Fruit fly (Drosophila melanogaster) whole organism, pupa: ENCODE measurements around the gene CG31457.

Experiments used
- CG10348 ChIP-seq: fragments of 200-800 bp; sonication (Bioruptor generic); IDR thresholded peaks from 2 replicates; pipeline ENCODE4 v1.3.6; 2022; ENCODE audit warnings: missing biosample characterization, missing genetic modification characterization
- CG12605 ChIP-seq: fragments of 200-800 bp; sonication (Bioruptor generic); IDR thresholded peaks from 2 replicates; pipeline ENCODE4 v1.3.6; 2022; ENCODE audit warnings: missing biosample characterization, missing genetic modification characterization
- CG13204 ChIP-seq: fragments of 200-800 bp; sonication (Bioruptor generic); optimal IDR thresholded peaks from 2 replicates; lab custom pipeline; 2018; ENCODE audit warnings: missing biosample characterization, mild to moderate bottlenecking, missing genetic modification characterization, moderate library complexity
- CG14655 ChIP-seq: fragments of 200-800 bp; sonication (Bioruptor generic); optimal IDR thresholded peaks from 3 replicates; lab custom pipeline; 2017; ENCODE audit warnings: mild to moderate bottlenecking, missing biosample characterization, missing genetic modification reagents, missing genetic modification characterization
- CG15710 ChIP-seq: fragments of 200-800 bp; sonication (Bioruptor generic); optimal IDR thresholded peaks from 2 replicates; lab custom pipeline; 2018; ENCODE audit warnings: missing biosample characterization, mild to moderate bottlenecking, missing genetic modification characterization, moderate library complexity
- CG17806 ChIP-seq: fragments of 200-800 bp; sonication (Bioruptor generic); optimal IDR thresholded peaks from 2 replicates; lab custom pipeline; 2018; ENCODE audit warnings: missing biosample characterization, mild to moderate bottlenecking, missing genetic modification characterization, moderate library complexity
- CG32121 ChIP-seq: fragments of 200-800 bp; sonication (Bioruptor generic); IDR thresholded peaks from 2 replicates; pipeline ENCODE4 v1.3.6; 2022; ENCODE audit warnings: missing biosample characterization, missing genetic modification characterization
- CG34367 ChIP-seq: fragments of 200-800 bp; sonication (Bioruptor generic); optimal IDR thresholded peaks from 2 replicates; lab custom pipeline; 2018; ENCODE audit warnings: missing biosample characterization, mild to moderate bottlenecking, missing genetic modification characterization
- CG4496 ChIP-seq: fragments of 200-800 bp; sonication (Bioruptor generic); IDR thresholded peaks from 3 replicates; pipeline ENCODE4 v1.3.6; 2022; ENCODE audit warnings: missing biosample characterization, missing genetic modification characterization
- CG8159 ChIP-seq: fragments of 200-800 bp; sonication (Bioruptor generic); optimal IDR thresholded peaks from 3 replicates; lab custom pipeline; 2018; ENCODE audit warnings: missing biosample characterization, mild to moderate bottlenecking, missing genetic modification characterization, moderate library complexity
- CG8301 ChIP-seq: fragments of 200-800 bp; sonication (Bioruptor generic); optimal IDR thresholded peaks from 2 replicates; lab custom pipeline; 2018; ENCODE audit warnings: missing biosample characterization, mild to moderate bottlenecking, missing genetic modification characterization
- CG9948 ChIP-seq: fragments of 200-800 bp; sonication (Bioruptor generic); optimal IDR thresholded peaks from 2 replicates; lab custom pipeline; 2018; ENCODE audit warnings: missing biosample characterization, mild to moderate bottlenecking, missing genetic modification characterization, moderate library complexity
- D1 ChIP-seq: fragments of 200-800 bp; sonication (Bioruptor generic); optimal IDR thresholded peaks from 2 replicates; lab custom pipeline; 2018; ENCODE audit warnings: missing biosample characterization, mild to moderate bottlenecking, missing genetic modification characterization, moderate library complexity
- EcR ChIP-seq: fragments of 200-800 bp; sonication (Bioruptor generic); optimal IDR thresholded peaks from 3 replicates; lab custom pipeline; 2019; ENCODE audit warnings: missing biosample characterization, missing genetic modification characterization, mild to moderate bottlenecking, moderate library complexity, missing genetic modification reagents
- Ets98B ChIP-seq: fragments of 200-800 bp; sonication (Bioruptor generic); IDR thresholded peaks from 2 replicates; pipeline ENCODE4 v1.3.6; 2022; ENCODE audit warnings: missing biosample characterization, missing genetic modification characterization
- Pif1A ChIP-seq: fragments of 200-800 bp; sonication (Bioruptor generic); optimal IDR thresholded peaks from 3 replicates; lab custom pipeline; 2016; ENCODE audit warnings: missing biosample characterization, missing genetic modification characterization
- Pif1B ChIP-seq: fragments of 200-800 bp; sonication (Bioruptor generic); optimal IDR thresholded peaks from 3 replicates; lab custom pipeline; 2016; ENCODE audit warnings: missing biosample characterization, missing genetic modification characterization
- Snoo ChIP-seq: fragments of 200-800 bp; sonication (Bioruptor generic); optimal IDR thresholded peaks from 3 replicates; lab custom pipeline; 2017; ENCODE audit warnings: missing biosample characterization, mild to moderate bottlenecking, missing genetic modification characterization, inconsistent platforms
- fd96Ca ChIP-seq: fragments of 200-800 bp; sonication (Bioruptor generic); IDR thresholded peaks from 3 replicates; pipeline ENCODE4 v1.3.6; 2022; ENCODE audit warnings: missing biosample characterization, missing genetic modification characterization
- gl ChIP-seq: fragments of 200-800 bp; sonication (Bioruptor generic); optimal IDR thresholded peaks from 2 replicates; lab custom pipeline; 2018; ENCODE audit warnings: missing biosample characterization, mild to moderate bottlenecking, missing genetic modification characterization
- rn ChIP-seq: fragments of 200-800 bp; sonication (Bioruptor generic); IDR thresholded peaks from 2 replicates; pipeline ENCODE4 v1.3.6; 2022; ENCODE audit warnings: missing biosample characterization, missing genetic modification characterization

The CG31457 gene

DNA sequence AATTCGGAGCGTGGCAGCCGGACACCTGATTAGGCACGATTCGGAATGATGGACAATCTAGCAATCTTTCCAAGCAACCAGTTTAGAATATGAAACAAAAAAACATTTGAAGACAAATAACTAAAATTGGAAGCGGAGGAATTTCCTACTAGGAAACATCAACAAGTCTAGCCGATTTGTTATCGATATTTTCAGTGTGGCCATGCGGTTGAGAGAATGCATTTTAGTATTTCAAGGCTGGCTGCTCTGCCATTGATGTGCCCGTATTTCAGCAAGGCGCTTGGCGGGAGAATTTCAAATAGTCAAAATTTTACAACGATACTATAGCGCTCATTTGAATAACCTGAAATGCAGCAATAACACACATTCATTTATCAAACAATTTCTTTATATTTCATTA is at the start of gene CG31457:
CG31457 (minus strand) TSS at position 186 of the 400 bp plus-strand sequence.
- TF ChIP-seq CG9948, result no peak
- TF ChIP-seq D1, result no peak
- no peak for TF ChIP-seq Pif1B (GFP tag; lab: Kevin White, UChicago)
- no peak for TF ChIP-seq rn (GFP tag; lab: Robert Waterston, UW)
- TF ChIP-seq, all 21 proteins: peak for 0

DNA sequence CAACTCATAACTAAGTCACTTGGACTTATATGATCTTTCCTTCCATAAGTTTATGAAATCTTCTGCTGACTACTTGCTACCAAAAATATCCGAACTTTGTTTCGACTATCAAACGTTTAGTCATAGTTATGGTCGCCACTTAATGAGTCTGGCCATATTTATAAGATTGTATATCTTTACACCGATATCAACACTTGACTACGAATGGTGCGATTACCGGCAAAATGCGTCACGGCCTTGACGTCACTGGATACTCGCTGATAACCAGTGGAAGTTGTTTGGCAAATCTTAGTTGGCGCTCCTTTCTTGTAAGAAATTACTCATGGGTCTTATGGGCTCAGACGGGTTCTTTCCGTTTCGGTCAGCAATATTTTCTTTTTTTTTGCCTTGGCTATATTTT is 49.7 kb upstream of the CG31457 start:
- TF ChIP-seq CG34367 (tag; lab: Kevin White, UChicago) (no peak), gl (tag; lab: Kevin White, UChicago) (no peak), CG10348 (no peak), CG13204 (no peak), CG12605 (GFP tag; lab: Robert Waterston, UW) (no peak), rn (GFP tag; lab: Robert Waterston, UW) (no peak), Pif1B (GFP tag; lab: Kevin White, UChicago) (no peak), D1 (no peak), CG32121 (GFP tag; lab: Robert Waterston, UW) (no peak), CG15710 (no peak), EcR (GFP tag; lab: Kevin White, UChicago) (no peak), Snoo (tag; lab: Kevin White, UChicago) (no peak), fd96Ca (GFP tag; lab: Robert Waterston, UW) (no peak), Pif1A (GFP tag; lab: Kevin White, UChicago) (no peak)
- TF ChIP-seq, all 21 proteins: peak for 0

DNA sequence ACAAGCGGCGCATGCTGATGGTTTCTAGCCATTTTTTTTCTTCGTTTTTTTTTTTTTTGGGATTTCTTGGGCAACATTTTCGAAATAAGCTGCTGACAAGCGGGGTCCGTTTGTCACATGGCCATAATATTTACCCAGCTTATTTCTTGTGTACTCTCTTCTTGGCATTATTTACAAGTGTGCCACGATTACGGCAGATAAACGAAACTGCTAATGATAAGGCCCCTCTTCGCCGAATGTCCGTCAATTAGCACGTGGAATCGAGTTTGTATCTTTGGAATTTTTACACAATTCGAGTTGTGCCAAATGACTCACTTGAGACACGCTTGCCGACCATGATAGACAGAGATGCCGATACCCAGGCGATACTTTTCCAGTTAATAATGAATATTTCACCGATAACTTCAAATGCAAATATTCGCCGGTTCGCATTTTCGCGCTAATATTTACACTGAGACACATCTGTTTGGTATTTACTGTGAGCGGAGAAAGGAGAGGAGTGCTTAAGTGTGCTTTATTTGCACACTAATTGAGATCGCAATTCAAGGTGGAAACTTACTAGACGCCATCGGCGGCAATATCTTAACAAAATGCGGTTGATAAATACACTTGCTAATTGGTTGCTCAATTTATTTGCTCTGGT is 48.8 kb upstream of the CG31457 start:
- TF ChIP-seq Pif1B (GFP tag; lab: Kevin White, UChicago) (peak; percentile 6), gl (tag; lab: Kevin White, UChicago) (peak; percentile 14), CG17806 (tag; lab: Kevin White, UChicago) (no peak), CG14655 (GFP tag; lab: Kevin White, UChicago) (no peak), EcR (GFP tag; lab: Kevin White, UChicago) (no peak), Pif1A (GFP tag; lab: Kevin White, UChicago) (peak; percentile 39), rn (GFP tag; lab: Robert Waterston, UW) (no peak), Ets98B (GFP tag; lab: Robert Waterston, UW) (no peak), Snoo (tag; lab: Kevin White, UChicago) (peak; percentile 40), CG8301 (no peak), CG34367 (tag; lab: Kevin White, UChicago) (no peak), CG13204 (no peak), CG15710 (no peak)
- TF ChIP-seq, all 21 proteins: peak for 4

DNA sequence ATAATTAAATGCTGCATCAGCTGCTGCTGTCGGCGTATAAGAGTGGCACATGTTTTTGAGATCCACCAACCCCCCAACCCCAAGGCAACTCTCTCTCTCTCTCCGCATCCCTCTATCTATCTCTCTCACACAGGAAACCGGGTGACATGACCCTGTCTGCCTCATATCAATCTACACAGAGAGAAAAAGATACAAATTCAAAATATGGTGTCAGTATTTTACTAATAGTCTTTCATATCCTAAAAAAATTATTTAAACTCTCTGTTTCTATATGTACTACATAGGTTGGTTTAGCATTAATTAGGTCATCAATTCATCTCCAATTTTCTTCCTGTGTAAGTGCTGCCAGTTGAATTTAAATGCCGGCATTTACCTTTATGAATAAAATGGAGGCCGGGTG is 47.6 kb upstream of the CG31457 start:
- TF ChIP-seq Snoo (tag; lab: Kevin White, UChicago) (peak; percentile 95), CG17806 (tag; lab: Kevin White, UChicago) (peak; percentile 96), Ets98B (GFP tag; lab: Robert Waterston, UW) (peak; percentile 82), CG34367 (tag; lab: Kevin White, UChicago) (peak; percentile 94), CG10348 (no peak), CG9948 (peak; percentile 93), D1 (peak; percentile 95), EcR (GFP tag; lab: Kevin White, UChicago) (peak; percentile 65), CG15710 (peak; percentile 95), Pif1A (GFP tag; lab: Kevin White, UChicago) (peak; percentile 95), rn (GFP tag; lab: Robert Waterston, UW) (peak; percentile 80), CG8301 (peak; percentile 83), CG12605 (GFP tag; lab: Robert Waterston, UW) (peak; percentile 89), gl (tag; lab: Kevin White, UChicago) (peak; percentile 78), CG14655 (GFP tag; lab: Kevin White, UChicago) (peak; percentile 84), fd96Ca (GFP tag; lab: Robert Waterston, UW) (peak; percentile 77), Pif1B (GFP tag; lab: Kevin White, UChicago) (peak; percentile 93), CG4496 (GFP tag; lab: Robert Waterston, UW) (peak; percentile 95), CG13204 (peak; percentile 78), CG32121 (GFP tag; lab: Robert Waterston, UW) (peak; percentile 91), CG8159 (tag; lab: Kevin White, UChicago) (peak; percentile 94)

DNA sequence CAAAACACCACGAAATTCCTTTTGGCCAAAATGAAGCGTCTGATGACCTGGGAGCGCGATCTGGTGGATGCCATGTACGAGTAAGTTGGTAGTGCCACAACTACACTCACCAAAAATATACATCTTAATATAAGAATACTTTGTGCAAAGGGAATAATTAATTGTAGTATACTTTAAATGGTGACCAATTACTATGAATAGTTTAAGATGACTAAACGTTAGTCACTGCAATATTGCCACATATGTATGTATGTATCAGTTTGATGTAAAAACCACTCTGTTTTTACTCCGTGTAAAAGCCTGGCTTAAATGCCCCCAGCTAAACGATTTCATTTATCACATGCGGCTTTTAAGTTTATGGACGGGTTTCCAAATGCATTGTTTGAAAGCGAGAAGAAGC is 47.0 kb upstream of the CG31457 start:
- TF ChIP-seq CG17806 (tag; lab: Kevin White, UChicago) (peak; percentile 45), CG4496 (GFP tag; lab: Robert Waterston, UW) (peak; percentile 5; the same call in 1 of the 3 replicates), CG14655 (GFP tag; lab: Kevin White, UChicago) (peak; percentile 72), CG34367 (tag; lab: Kevin White, UChicago) (peak; percentile 69), CG13204 (no peak), Snoo (tag; lab: Kevin White, UChicago) (no peak), CG8301 (peak; percentile 62), CG9948 (peak; percentile 76), Pif1A (GFP tag; lab: Kevin White, UChicago) (peak; percentile 69), CG15710 (peak; percentile 67), CG8159 (tag; lab: Kevin White, UChicago) (peak; percentile 78), EcR (GFP tag; lab: Kevin White, UChicago) (no peak), Pif1B (GFP tag; lab: Kevin White, UChicago) (no peak), CG32121 (GFP tag; lab: Robert Waterston, UW) (no peak), Ets98B (GFP tag; lab: Robert Waterston, UW) (no peak), rn (GFP tag; lab: Robert Waterston, UW) (no peak), D1 (peak; percentile 25), gl (tag; lab: Kevin White, UChicago) (no peak), fd96Ca (GFP tag; lab: Robert Waterston, UW) (0 out of 3 replicates have a peak, but pooled peaks have one; percentile 48), CG10348 (no peak), CG12605 (GFP tag; lab: Robert Waterston, UW) (no peak)
